Worm (Caenorhabditis elegans) whole organism, L3 larva: Measurements from ENCODE around the gene ugt-56.

Experiments used
- R02D3.7 ChIP-seq: fragments of 150-350 bp; optimal IDR thresholded peaks from 2 replicates; lab custom pipeline; 2014; ENCODE audit warnings: missing biosample characterization, missing genetic modification characterization
- ZK546.5 ChIP-seq: sonication (generic microtip); optimal IDR thresholded peaks from 2 replicates; lab custom pipeline; 2017; ENCODE audit warnings: missing biosample characterization, missing genetic modification characterization
- aly-2 ChIP-seq: fragments of 150-350 bp; optimal IDR thresholded peaks from 2 replicates; lab custom pipeline; 2014; ENCODE audit warnings: missing biosample characterization, missing genetic modification characterization
- ama-1 ChIP-seq: fragments of 150-350 bp; optimal IDR thresholded peaks from 2 replicates; lab custom pipeline; 2018
- ceh-16 ChIP-seq: sonication (generic microtip); optimal IDR thresholded peaks from 2 replicates; lab custom pipeline; 2017; ENCODE audit warnings: missing biosample characterization, missing genetic modification characterization
- ceh-28 ChIP-seq: fragments of 150-350 bp; optimal IDR thresholded peaks from 2 replicates; lab custom pipeline; 2014; ENCODE audit warnings: missing biosample characterization, missing genetic modification reagents, missing genetic modification characterization
- ceh-82 ChIP-seq: fragments of 150-350 bp; optimal IDR thresholded peaks from 2 replicates; lab custom pipeline; 2014; ENCODE audit warnings: missing biosample characterization, missing genetic modification characterization
- ceh-9 ChIP-seq: sonication (generic microtip); optimal IDR thresholded peaks from 2 replicates; lab custom pipeline; 2018; ENCODE audit warnings: missing biosample characterization, missing genetic modification characterization
- daf-12 ChIP-seq: fragments of 150-350 bp; optimal IDR thresholded peaks from 2 replicates; lab custom pipeline; 2014; ENCODE audit warnings: missing biosample characterization, missing genetic modification reagents, missing genetic modification characterization
- egl-27 ChIP-seq: sonication (generic microtip); optimal IDR thresholded peaks from 4 replicates; lab custom pipeline; 2017; ENCODE audit warnings: missing biosample characterization, missing genetic modification reagents, missing genetic modification characterization
- egl-5 ChIP-seq: fragments of 150-350 bp; optimal IDR thresholded peaks from 2 replicates; lab custom pipeline; 2017; ENCODE audit warnings: missing biosample characterization, missing genetic modification reagents, missing genetic modification characterization, inconsistent platforms
- elt-1 ChIP-seq: fragments of 150-350 bp; optimal IDR thresholded peaks from 2 replicates; lab custom pipeline; 2014; ENCODE audit warnings: missing biosample characterization, missing genetic modification characterization
- elt-2 ChIP-seq: sonication (generic microtip); optimal IDR thresholded peaks from 2 replicates; lab custom pipeline; 2016; ENCODE audit warnings: missing genetic modification reagents, mild to moderate bottlenecking, missing genetic modification characterization, missing compliant biosample characterization
- elt-3 ChIP-seq, 3 experiments: fragments of 150-350 bp in 1 of 3; sonication (generic microtip) in 2 of 3; optimal IDR thresholded peaks; 2 replicates in 2 of 3; 4 replicates in 1 of 3; lab custom pipeline; 2014 to 2017; ENCODE audit warnings: missing biosample characterization in 3 of 3, missing genetic modification characterization in 3 of 3
- eor-1 ChIP-seq, 2 experiments: fragments of 150-350 bp; optimal IDR thresholded peaks; 2 replicates each; lab custom pipeline; 2014 to 2018; ENCODE audit warnings: missing biosample characterization in 2 of 2, missing genetic modification characterization in 2 of 2
- fkh-10 ChIP-seq: sonication (generic microtip); optimal IDR thresholded peaks from 2 replicates; lab custom pipeline; 2017; ENCODE audit warnings: missing biosample characterization, missing genetic modification reagents, missing genetic modification characterization
- fkh-2 ChIP-seq: fragments of 150-350 bp; optimal IDR thresholded peaks from 2 replicates; lab custom pipeline; 2014; ENCODE audit warnings: missing biosample characterization, missing genetic modification reagents, missing genetic modification characterization
- fos-1 ChIP-seq: fragments of 150-350 bp; optimal IDR thresholded peaks from 2 replicates; lab custom pipeline; 2014; ENCODE audit warnings: missing biosample characterization, missing genetic modification characterization
- hmg-11 ChIP-seq: sonication (generic microtip); optimal IDR thresholded peaks from 2 replicates; lab custom pipeline; 2016; ENCODE audit warnings: missing genetic modification characterization, missing compliant biosample characterization
- jun-1 ChIP-seq: fragments of 150-350 bp; optimal IDR thresholded peaks from 2 replicates; lab custom pipeline; 2014; ENCODE audit warnings: missing biosample characterization, missing genetic modification reagents, missing genetic modification characterization
- lin-15B ChIP-seq: fragments of 150-350 bp; optimal IDR thresholded peaks from 2 replicates; lab custom pipeline; 2014; ENCODE audit warnings: missing biosample characterization, missing genetic modification characterization
- lin-39 ChIP-seq: fragments of 150-350 bp; optimal IDR thresholded peaks from 2 replicates; lab custom pipeline; 2018; ENCODE audit warnings: missing biosample characterization, missing genetic modification reagents, missing genetic modification characterization
- lsy-12 ChIP-seq: sonication (generic microtip); optimal IDR thresholded peaks from 2 replicates; lab custom pipeline; 2016; ENCODE audit warnings: mild to moderate bottlenecking, missing genetic modification characterization, missing compliant biosample characterization
- mdl-1 ChIP-seq: fragments of 150-350 bp; optimal IDR thresholded peaks from 2 replicates; lab custom pipeline; 2014; ENCODE audit warnings: missing biosample characterization, missing genetic modification characterization
- mml-1 ChIP-seq: fragments of 150-350 bp; sonication (generic microtip); optimal IDR thresholded peaks from 3 replicates; lab custom pipeline; 2014; ENCODE audit warnings: missing biosample characterization, missing genetic modification characterization
- nfya-1 ChIP-seq: sonication (generic microtip); optimal IDR thresholded peaks from 2 replicates; lab custom pipeline; 2017; ENCODE audit warnings: missing genetic modification characterization, mild to moderate bottlenecking, missing compliant biosample characterization, antibody characterized with exemption, moderate library complexity; ENCODE audit not compliant: insufficient read depth
- nhr-11 ChIP-seq: fragments of 150-350 bp; optimal IDR thresholded peaks from 2 replicates; lab custom pipeline; 2014; ENCODE audit warnings: missing biosample characterization, missing genetic modification characterization
- nhr-12 ChIP-seq: fragments of 150-350 bp; optimal IDR thresholded peaks from 2 replicates; lab custom pipeline; 2014; ENCODE audit warnings: missing biosample characterization, missing genetic modification characterization
- nhr-23 ChIP-seq: fragments of 150-350 bp; optimal IDR thresholded peaks from 2 replicates; lab custom pipeline; 2014; ENCODE audit warnings: missing biosample characterization, missing genetic modification reagents, missing genetic modification characterization
- nhr-237 ChIP-seq: fragments of 150-350 bp; optimal IDR thresholded peaks from 2 replicates; lab custom pipeline; 2014; ENCODE audit warnings: missing biosample characterization, missing genetic modification characterization
- nhr-25 ChIP-seq: sonication (generic microtip); optimal IDR thresholded peaks from 2 replicates; lab custom pipeline; 2017; ENCODE audit warnings: missing biosample characterization, missing genetic modification characterization
- nhr-28 ChIP-seq: fragments of 150-350 bp; optimal IDR thresholded peaks from 2 replicates; lab custom pipeline; 2014; ENCODE audit warnings: missing biosample characterization, missing genetic modification characterization
- nhr-43 ChIP-seq: sonication (generic microtip); optimal IDR thresholded peaks from 2 replicates; lab custom pipeline; 2016; ENCODE audit warnings: mild to moderate bottlenecking, missing genetic modification characterization, missing compliant biosample characterization; ENCODE audit not compliant: poor library complexity, severe bottlenecking
- nhr-67 ChIP-seq: fragments of 150-350 bp; optimal IDR thresholded peaks from 2 replicates; lab custom pipeline; 2014; ENCODE audit warnings: missing biosample characterization, missing genetic modification characterization
- nhr-76 ChIP-seq: fragments of 150-350 bp; sonication (generic microtip); optimal IDR thresholded peaks from 5 replicates; lab custom pipeline; 2014; ENCODE audit warnings: missing biosample characterization, missing genetic modification characterization
- nhr-77 ChIP-seq: fragments of 150-350 bp; optimal IDR thresholded peaks from 2 replicates; lab custom pipeline; 2014; ENCODE audit warnings: missing biosample characterization, missing genetic modification characterization
- pha-4 ChIP-seq: fragments of 150-350 bp; optimal IDR thresholded peaks from 2 replicates; lab custom pipeline; 2014; ENCODE audit warnings: missing biosample characterization, missing genetic modification reagents, missing genetic modification characterization
- pqm-1 ChIP-seq: fragments of 150-350 bp; optimal IDR thresholded peaks from 2 replicates; lab custom pipeline; 2017; ENCODE audit warnings: missing biosample characterization, missing genetic modification characterization, inconsistent platforms
- sea-2 ChIP-seq: fragments of 150-350 bp; sonication (generic microtip); optimal IDR thresholded peaks from 4 replicates; lab custom pipeline; 2014; ENCODE audit warnings: missing biosample characterization, missing genetic modification reagents, missing genetic modification characterization
- skn-1 ChIP-seq: fragments of 150-350 bp; optimal IDR thresholded peaks from 2 replicates; lab custom pipeline; 2014; ENCODE audit warnings: missing biosample characterization, missing genetic modification characterization
- snpc-4 ChIP-seq: fragments of 150-350 bp; optimal IDR thresholded peaks from 2 replicates; lab custom pipeline; 2014; ENCODE audit warnings: missing biosample characterization, missing genetic modification characterization
- tbx-2 ChIP-seq: sonication (generic microtip); optimal IDR thresholded peaks from 2 replicates; lab custom pipeline; 2016; ENCODE audit warnings: mild to moderate bottlenecking, missing genetic modification characterization, missing compliant biosample characterization
- unc-39 ChIP-seq: sonication (generic microtip); optimal IDR thresholded peaks from 4 replicates; lab custom pipeline; 2017; ENCODE audit warnings: missing biosample characterization, missing genetic modification characterization
- unc-62 ChIP-seq: fragments of 150-350 bp; sonication (generic microtip); optimal IDR thresholded peaks from 4 replicates; lab custom pipeline; 2014; ENCODE audit warnings: missing biosample characterization, missing genetic modification reagents, missing genetic modification characterization
- zag-1 ChIP-seq: fragments of 150-350 bp; optimal IDR thresholded peaks from 2 replicates; lab custom pipeline; 2014; ENCODE audit warnings: missing biosample characterization, missing genetic modification characterization
- ztf-11 ChIP-seq: fragments of 150-350 bp; optimal IDR thresholded peaks from 2 replicates; lab custom pipeline; 2014; ENCODE audit warnings: missing biosample characterization, missing genetic modification characterization
- ztf-4 ChIP-seq: fragments of 150-350 bp; optimal IDR thresholded peaks from 2 replicates; lab custom pipeline; 2014; ENCODE audit warnings: missing biosample characterization, missing genetic modification characterization

ugt-56 gene

DNA sequence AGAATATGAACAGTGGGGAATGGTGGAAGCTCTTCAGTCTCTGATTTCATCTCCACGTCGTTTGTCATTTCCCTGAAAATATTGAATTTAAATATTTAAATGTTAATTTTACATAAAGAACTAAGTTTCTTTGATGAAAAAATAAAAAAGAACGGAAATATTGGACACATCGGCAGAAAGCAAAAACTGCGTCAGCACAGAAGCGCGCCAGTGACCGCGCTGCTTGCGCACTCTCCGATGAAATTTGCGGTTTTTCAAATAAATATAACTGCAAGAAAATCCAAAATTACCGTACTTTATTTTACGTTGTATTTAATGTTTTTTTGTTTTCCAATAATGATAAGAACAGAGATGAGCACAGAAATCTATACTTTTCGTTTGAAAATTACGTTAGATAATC is 32.8 kb downstream of the ugt-56 start, which contains the start of the genes srpa-68 and srh-16:
Gene srpa-68, minus strand, starts transcription at position 72 of the 400 bp plus-strand sequence.
Gene srh-16, plus strand, starts transcription at position 275 of the 400 bp plus-strand sequence.
- TF ChIP-seq unc-39 (tag; lab: Kevin White, UChicago) (no peak), nhr-28 (tag; lab: Kevin White, UChicago) (no peak), aly-2 (tag; lab: Kevin White, UChicago) (peak; percentile 4), nfya-1 (peak; percentile 89), nhr-77 (tag; lab: Kevin White, UChicago) (peak; percentile 52), ZK546.5 (tag; lab: Kevin White, UChicago) (peak; percentile 1), lin-15B (tag; lab: Kevin White, UChicago) (peak; percentile 85), mml-1 (tag; lab: Kevin White, UChicago) (no peak), nhr-67 (tag; lab: Kevin White, UChicago) (no peak), egl-27 (tag; lab: Kevin White, UChicago) (no peak), fkh-2 (tag; lab: Kevin White, UChicago) (no peak), nhr-237 (tag; lab: Kevin White, UChicago) (no peak), nhr-23 (tag; lab: Kevin White, UChicago) (peak; percentile 87), pha-4 (tag; lab: Kevin White, UChicago) (peak; percentile 92), nhr-12 (tag; lab: Kevin White, UChicago) (no peak), eor-1 (tag; optimal IDR thresholded peaks at IDR 0.05; lab: Kevin White, UChicago) (no peak), skn-1 (tag; lab: Kevin White, UChicago) (peak; percentile 65), ama-1 (peak; percentile 35), daf-12 (tag; lab: Kevin White, UChicago) (no peak), mdl-1 (tag; lab: Kevin White, UChicago) (peak; percentile 5), nhr-76 (tag; lab: Kevin White, UChicago) (no peak), R02D3.7 (peak; percentile 86), ztf-11 (no peak), ceh-82 (peak; percentile 49), nhr-25 (tag; lab: Kevin White, UChicago) (peak; percentile 70), ceh-28 (tag; lab: Kevin White, UChicago) (peak; percentile 63), sea-2 (GFP tag; lab: Kevin White, UChicago) (no peak), elt-3 (tag; optimal IDR thresholded peaks at IDR 0.05; lab: Kevin White, UChicago) (no peak), hmg-11 (tag; lab: Kevin White, UChicago) (peak; percentile 93), egl-5 (tag; lab: Kevin White, UChicago) (peak; percentile 58), fos-1 (no peak), zag-1 (tag; lab: Kevin White, UChicago) (peak; percentile 11), pqm-1 (tag; lab: Kevin White, UChicago) (peak; percentile 37), nhr-43 (tag; lab: Kevin White, UChicago) (peak; percentile 80), lin-39 (tag; lab: Kevin White, UChicago) (peak; percentile 70), nhr-11 (tag; lab: Kevin White, UChicago) (peak; percentile 56), elt-1 (tag; lab: Kevin White, UChicago) (peak; percentile 41), fkh-10 (GFP tag; lab: Kevin White, UChicago) (peak; percentile 21), snpc-4 (tag; lab: Kevin White, UChicago) (peak; percentile 87), ztf-4 (tag; lab: Kevin White, UChicago) (peak; percentile 6), elt-2 (tag; lab: Kevin White, UChicago) (peak; percentile 61), ceh-16 (tag; lab: Kevin White, UChicago) (no peak), lsy-12 (peak; percentile 79), jun-1 (tag; lab: Kevin White, UChicago) (peak; percentile 74), tbx-2 (tag; lab: Kevin White, UChicago) (peak; percentile 87), unc-62 (GFP tag; lab: Kevin White, UChicago) (no peak), ceh-9 (tag; lab: Kevin White, UChicago) (no peak)
